Fruit fly (Drosophila melanogaster) whole organism, embryonic: Measurements from ENCODE around the gene ara.
A peak's percentile ranks its signal among the peaks of the same experiment; 100 is the strongest.

Experiments used
- Aef1 ChIP-seq: fragments of 200-800 bp; sonication (Bioruptor generic); IDR thresholded peaks from 3 replicates; pipeline ENCODE4 v1.3.6; 2022; ENCODE audit warnings: missing biosample characterization, missing genetic modification characterization
- CG10274 ChIP-seq: fragments of 200-800 bp; sonication (Bioruptor generic); optimal IDR thresholded peaks from 3 replicates; lab custom pipeline; 2017; ENCODE audit warnings: missing biosample characterization, mild to moderate bottlenecking, missing genetic modification characterization
- CG10979 ChIP-seq: fragments of 200-800 bp; sonication (Bioruptor generic); optimal IDR thresholded peaks from 2 replicates; lab custom pipeline; 2018; ENCODE audit warnings: missing biosample characterization, mild to moderate bottlenecking, missing genetic modification characterization, moderate library complexity
- CG17186 ChIP-seq: fragments of 200-800 bp; sonication (Bioruptor generic); optimal IDR thresholded peaks from 3 replicates; lab custom pipeline; 2017; ENCODE audit warnings: missing biosample characterization, missing genetic modification reagents, missing genetic modification characterization
- CG2678 ChIP-seq: fragments of 200-800 bp; sonication (Bioruptor generic); optimal IDR thresholded peaks from 3 replicates; lab custom pipeline; 2019; ENCODE audit warnings: missing biosample characterization, mild to moderate bottlenecking, missing genetic modification characterization, moderate library complexity
- CG33557 ChIP-seq: fragments of 200-800 bp; sonication (Bioruptor generic); optimal IDR thresholded peaks from 2 replicates; lab custom pipeline; 2019; ENCODE audit warnings: missing biosample characterization, mild to moderate bottlenecking, missing genetic modification characterization, moderate library complexity
- CG34224 ChIP-seq: fragments of 200-800 bp; sonication (Bioruptor generic); IDR thresholded peaks from 3 replicates; pipeline ENCODE4 v1.3.6; 2022; ENCODE audit warnings: missing biosample characterization, missing genetic modification characterization; ENCODE audit not compliant: partially characterized antibody
- CG4360 ChIP-seq: fragments of 200-800 bp; sonication (Bioruptor generic); IDR thresholded peaks from 2 replicates; pipeline ENCODE4 v1.3.6; 2022; ENCODE audit warnings: missing biosample characterization, missing genetic modification characterization
- CG4707 ChIP-seq: fragments of 200-800 bp; sonication (Bioruptor generic); optimal IDR thresholded peaks from 2 replicates; lab custom pipeline; 2018; ENCODE audit warnings: missing biosample characterization, mild to moderate bottlenecking, missing genetic modification characterization, moderate library complexity
- CG4854 ChIP-seq: fragments of 200-800 bp; sonication (Bioruptor generic); optimal IDR thresholded peaks from 2 replicates; lab custom pipeline; 2016; ENCODE audit warnings: missing biosample characterization, missing genetic modification characterization, inconsistent platforms
- CG6654 ChIP-seq: fragments of 200-800 bp; sonication (Bioruptor generic); optimal IDR thresholded peaks from 2 replicates; lab custom pipeline; 2017; ENCODE audit warnings: missing biosample characterization, mild to moderate bottlenecking, missing genetic modification characterization
- CG7556 ChIP-seq: fragments of 200-800 bp; sonication (Bioruptor generic); optimal IDR thresholded peaks from 2 replicates; lab custom pipeline; 2017; ENCODE audit warnings: missing biosample characterization, mild to moderate bottlenecking, missing genetic modification characterization
- CG7839 ChIP-seq: fragments of 200-800 bp; sonication (Bioruptor generic); optimal IDR thresholded peaks from 3 replicates; lab custom pipeline; 2018; ENCODE audit warnings: missing biosample characterization, mild to moderate bottlenecking, missing genetic modification characterization, moderate library complexity
- CG9437 ChIP-seq: fragments of 200-800 bp; sonication (Bioruptor generic); optimal IDR thresholded peaks from 2 replicates; lab custom pipeline; 2018; ENCODE audit warnings: missing biosample characterization, mild to moderate bottlenecking, missing genetic modification characterization
- CHES-1-like ChIP-seq: fragments of 200-800 bp; sonication (Bioruptor generic); optimal IDR thresholded peaks from 2 replicates; lab custom pipeline; 2016; ENCODE audit warnings: missing biosample characterization, missing genetic modification characterization
- Chrac-16 ChIP-seq: fragments of 200-800 bp; sonication (Bioruptor generic); optimal IDR thresholded peaks from 3 replicates; lab custom pipeline; 2016; ENCODE audit warnings: missing biosample characterization, missing genetic modification characterization
- CoRest ChIP-seq: fragments of 200-800 bp; sonication (Bioruptor generic); optimal IDR thresholded peaks from 3 replicates; lab custom pipeline; 2018; ENCODE audit warnings: missing biosample characterization, mild to moderate bottlenecking, missing genetic modification characterization, moderate library complexity
- Dip2 ChIP-seq: fragments of 200-800 bp; sonication (Bioruptor generic); IDR thresholded peaks from 2 replicates; pipeline ENCODE4 v1.3.6; 2022; ENCODE audit warnings: missing biosample characterization, missing genetic modification characterization
- Fer3 ChIP-seq: fragments of 200-800 bp; sonication (Bioruptor generic); optimal IDR thresholded peaks from 2 replicates; lab custom pipeline; 2018; ENCODE audit warnings: missing biosample characterization, mild to moderate bottlenecking, missing genetic modification characterization, moderate library complexity
- H15 ChIP-seq: fragments of 200-800 bp; sonication (Bioruptor generic); IDR thresholded peaks from 3 replicates; pipeline ENCODE4 v1.3.6; 2022; ENCODE audit warnings: missing biosample characterization, missing genetic modification characterization
- Med ChIP-seq: fragments of 200-800 bp; sonication (Bioruptor generic); peaks from one replicate; lab custom pipeline; 2016; ENCODE audit warnings: missing biosample characterization, missing genetic modification characterization, mild to moderate bottlenecking, inconsistent platforms, moderate library complexity
- NC2β ChIP-seq: fragments of 200-800 bp; sonication (Bioruptor generic); optimal IDR thresholded peaks from 2 replicates; lab custom pipeline; 2016; ENCODE audit warnings: missing biosample characterization, missing genetic modification characterization
- Xbp1 ChIP-seq: fragments of 200-800 bp; sonication (Bioruptor generic); optimal IDR thresholded peaks from 3 replicates; lab custom pipeline; 2016; ENCODE audit warnings: missing biosample characterization, mild to moderate bottlenecking, missing genetic modification characterization
- Xrp1 ChIP-seq: fragments of 200-800 bp; sonication (Bioruptor generic); IDR thresholded peaks from 2 replicates; pipeline ENCODE4 v1.3.6; 2022; ENCODE audit warnings: missing biosample characterization, missing genetic modification characterization
- az2 ChIP-seq: fragments of 200-800 bp; sonication (Bioruptor generic); optimal IDR thresholded peaks from 3 replicates; lab custom pipeline; 2016; ENCODE audit warnings: missing biosample characterization, missing genetic modification characterization
- bsh ChIP-seq, 2 experiments: fragments of 200-800 bp; sonication (Bioruptor generic); optimal IDR thresholded peaks; 2 replicates each; lab custom pipeline; 2017 to 2018; ENCODE audit warnings: mild to moderate bottlenecking in 2 of 2, missing biosample characterization in 2 of 2, missing genetic modification characterization in 2 of 2, moderate library complexity in 1 of 2
- cad ChIP-seq: fragments of >200 bp; optimal IDR thresholded peaks from 2 replicates; lab custom pipeline; 2017; ENCODE audit warnings: missing biosample characterization, missing genetic modification characterization
- chinmo ChIP-seq: fragments of 200-800 bp; sonication (Bioruptor generic); IDR thresholded peaks from 4 replicates; pipeline ENCODE4 v1.3.6; 2022; ENCODE audit warnings: missing biosample characterization, missing genetic modification characterization; ENCODE audit not compliant: partially characterized antibody
- da ChIP-seq: fragments of 200-800 bp; sonication (Bioruptor generic); optimal IDR thresholded peaks from 2 replicates; lab custom pipeline; 2016; ENCODE audit warnings: missing biosample characterization, missing genetic modification characterization
- dati ChIP-seq: fragments of 200-800 bp; sonication (Bioruptor generic); IDR thresholded peaks from 2 replicates; pipeline ENCODE4 v1.3.6; 2022; ENCODE audit warnings: missing biosample characterization, missing genetic modification characterization
- dmrt99B ChIP-seq: fragments of 200-800 bp; sonication (Bioruptor generic); optimal IDR thresholded peaks from 2 replicates; lab custom pipeline; 2018; ENCODE audit warnings: missing biosample characterization, mild to moderate bottlenecking, missing genetic modification characterization, moderate library complexity
- ems ChIP-seq: fragments of 200-800 bp; sonication (Bioruptor generic); optimal IDR thresholded peaks from 3 replicates; lab custom pipeline; 2016; ENCODE audit warnings: missing biosample characterization, missing genetic modification characterization
- lola ChIP-seq, 3 experiments: fragments of >200 bp in 2 of 3; fragments of 200-800 bp in 1 of 3; sonication (Bioruptor generic) in 1 of 3; optimal IDR thresholded peaks; 2 replicates each; lab custom pipeline; 2017 to 2019; ENCODE audit warnings: missing biosample characterization in 3 of 3, missing genetic modification characterization in 3 of 3, mild to moderate bottlenecking in 1 of 3, moderate library complexity in 1 of 3
- lov ChIP-seq, 2 experiments: fragments of 200-800 bp in 1 of 2; fragments of >200 bp in 1 of 2; sonication (Bioruptor generic) in 1 of 2; IDR thresholded peaks in 1 of 2; optimal IDR thresholded peaks in 1 of 2; 2 replicates in 1 of 2; 3 replicates in 1 of 2; pipeline versions ENCODE4 v1.3.6 to Lab custom; 2017 to 2022; ENCODE audit warnings: missing biosample characterization in 1 of 2, missing genetic modification characterization in 1 of 2
- nmo ChIP-seq: fragments of 200-800 bp; sonication (Bioruptor generic); optimal IDR thresholded peaks from 2 replicates; lab custom pipeline; 2018; ENCODE audit warnings: missing biosample characterization, mild to moderate bottlenecking, missing genetic modification characterization, moderate library complexity
- oc ChIP-seq: fragments of 200-800 bp; sonication (Bioruptor generic); optimal IDR thresholded peaks from 2 replicates; lab custom pipeline; 2018; ENCODE audit warnings: missing biosample characterization, mild to moderate bottlenecking, missing genetic modification characterization, moderate library complexity
- phol ChIP-seq: fragments of 200-800 bp; sonication (Bioruptor generic); optimal IDR thresholded peaks from 3 replicates; lab custom pipeline; 2018; ENCODE audit warnings: missing biosample characterization, mild to moderate bottlenecking, missing genetic modification characterization, moderate library complexity
- sisA ChIP-seq: fragments of 200-800 bp; sonication (Bioruptor generic); IDR thresholded peaks from 2 replicates; pipeline ENCODE4 v1.3.6; 2022; ENCODE audit warnings: missing biosample characterization, missing genetic modification characterization
- ttk ChIP-seq: fragments of 200-800 bp; sonication (Bioruptor generic); IDR thresholded peaks from 2 replicates; pipeline ENCODE4 v2.1.2; 2022; ENCODE audit warnings: missing biosample characterization, missing genetic modification characterization

Gene ara

dm6 chr3L:12638919-12639607 lies 58.6 kb downstream of the ara start (continued):
- peak; percentile 27 for TF ChIP-seq CG9437 (GFP tag; lab: Kevin White, UChicago)
- TF ChIP-seq CG7839 (tag; lab: Kevin White, UChicago) = peak; percentile 20
- TF ChIP-seq CoRest (tag; lab: Kevin White, UChicago) = peak; percentile 37
- TF ChIP-seq ttk (GFP tag; lab: Robert Waterston, UW) = 0 out of 2 replicates have a peak, but pooled peaks have one; percentile 19
- no peak for TF ChIP-seq lov (optimal IDR thresholded peaks at IDR 0.05; lab: Kevin White, UChicago)
- 0 out of 3 replicates have a peak, but pooled peaks have one; percentile 34 for TF ChIP-seq lov (GFP tag; IDR thresholded peaks at IDR 0.05; lab: Robert Waterston, UW)
- TF ChIP-seq dati (GFP tag; lab: Robert Waterston, UW) = no peak
- TF ChIP-seq Xrp1 = peak; percentile 16; the same call in 1 of the 2 replicates
- peak in 1 of 3 experiments; percentile 36 for TF ChIP-seq lola (GFP tag; optimal IDR thresholded peaks at IDR 0.05; lab: Kevin White, UChicago)
- TF ChIP-seq CG4854 (GFP tag; lab: Kevin White, UChicago) = no peak
- TF ChIP-seq CG34224 (GFP tag; lab: Robert Waterston, UW) = no peak
- 0 out of 2 replicates have a peak, but pooled peaks have one; percentile 7 for TF ChIP-seq CG4360 (GFP tag; lab: Robert Waterston, UW)
- no peak for TF ChIP-seq Xbp1
- no peak for TF ChIP-seq H15 (GFP tag; lab: Robert Waterston, UW)
- no peak for TF ChIP-seq cad (GFP tag; lab: Kevin White, UChicago)
- no peak for TF ChIP-seq chinmo (GFP tag; lab: Robert Waterston, UW)
- TF ChIP-seq dmrt99B (tag; lab: Kevin White, UChicago) = peak; percentile 6
- no peak for TF ChIP-seq oc (tag; lab: Kevin White, UChicago)
- no peak for TF ChIP-seq da (GFP tag; lab: Kevin White, UChicago)
- no peak for TF ChIP-seq CG4707
- TF ChIP-seq CHES-1-like (GFP tag; lab: Kevin White, UChicago) = no peak
- TF ChIP-seq Med (GFP tag; lab: Kevin White, UChicago) = peak; percentile 42
- peak in 1 of 2 experiments; percentile 3 for TF ChIP-seq bsh (GFP tag; optimal IDR thresholded peaks at IDR 0.05; lab: Kevin White, UChicago)
- TF ChIP-seq CG10274 (GFP tag; lab: Kevin White, UChicago) = no peak
- peak; percentile 50 for TF ChIP-seq CG7556
- TF ChIP-seq Aef1 (GFP tag; lab: Robert Waterston, UW) = no peak
- no peak for TF ChIP-seq ems (GFP tag; lab: Kevin White, UChicago)
- TF ChIP-seq az2 (GFP tag; lab: Kevin White, UChicago) = peak; percentile 1
- no peak for TF ChIP-seq CG33557 (GFP tag; lab: Kevin White, UChicago)
- TF ChIP-seq Dip2 (GFP tag; lab: Robert Waterston, UW) = no peak
- no peak for TF ChIP-seq CG6654 (GFP tag; lab: Kevin White, UChicago)
- TF ChIP-seq NC2β (GFP tag; lab: Kevin White, UChicago) = no peak
- TF ChIP-seq CG2678 (tag; lab: Kevin White, UChicago) = peak; percentile 22
- peak; percentile 27 for TF ChIP-seq phol (tag; lab: Kevin White, UChicago)
- TF ChIP-seq Chrac-16 = no peak
- no peak for TF ChIP-seq CG17186 (GFP tag; lab: Kevin White, UChicago)
- TF ChIP-seq nmo (GFP tag; lab: Kevin White, UChicago) = peak; percentile 7
- no peak for TF ChIP-seq sisA
- TF ChIP-seq Fer3 = no peak
- no peak for TF ChIP-seq CG10979
